Worm (Caenorhabditis elegans) whole organism, late embryonic: Measurements from ENCODE around the gene F13E9.12.

Source experiments
- ama-1 ChIP-seq: fragments of 150-350 bp; optimal IDR thresholded peaks from 2 replicates; lab custom pipeline; 2014
- elt-2 ChIP-seq: sonication (generic microtip); optimal IDR thresholded peaks from 2 replicates; lab custom pipeline; 2016; ENCODE audit warnings: missing genetic modification reagents, missing genetic modification characterization, missing compliant biosample characterization
- fkh-10 ChIP-seq: fragments of 150-350 bp; optimal IDR thresholded peaks from 2 replicates; lab custom pipeline; 2014; ENCODE audit warnings: missing biosample characterization, missing genetic modification reagents, missing genetic modification characterization
- fkh-6 ChIP-seq: sonication (generic microtip); optimal IDR thresholded peaks from 2 replicates; lab custom pipeline; 2016; ENCODE audit warnings: missing genetic modification characterization, missing compliant biosample characterization
- gmeb-2 ChIP-seq: sonication (generic microtip); optimal IDR thresholded peaks from 2 replicates; lab custom pipeline; 2016; ENCODE audit warnings: missing genetic modification characterization, inconsistent platforms, missing compliant biosample characterization
- hlh-30 ChIP-seq: sonication (generic microtip); optimal IDR thresholded peaks from 2 replicates; lab custom pipeline; 2017; ENCODE audit warnings: antibody characterized with exemption, missing genetic modification characterization, missing compliant biosample characterization; ENCODE audit not compliant: insufficient read depth
- pag-3 ChIP-seq: sonication (generic microtip); optimal IDR thresholded peaks from 2 replicates; lab custom pipeline; 2016; ENCODE audit warnings: missing compliant biosample characterization, missing genetic modification characterization, borderline replicate concordance
- pha-4 ChIP-seq: fragments of 150-350 bp; optimal IDR thresholded peaks from 2 replicates; lab custom pipeline; 2018; ENCODE audit warnings: missing biosample characterization, missing genetic modification reagents, missing genetic modification characterization
- pros-1 ChIP-seq: fragments of 150-350 bp; optimal IDR thresholded peaks from 2 replicates; lab custom pipeline; 2014; ENCODE audit warnings: missing biosample characterization, missing genetic modification reagents, missing genetic modification characterization
- sox-4 ChIP-seq: sonication (generic microtip); optimal IDR thresholded peaks from 2 replicates; lab custom pipeline; 2017; ENCODE audit warnings: mild to moderate bottlenecking, missing genetic modification characterization, inconsistent platforms, missing compliant biosample characterization
- tbx-2 ChIP-seq: sonication (generic microtip); optimal IDR thresholded peaks from 2 replicates; lab custom pipeline; 2016; ENCODE audit warnings: missing genetic modification characterization, missing compliant biosample characterization
- tbx-7 ChIP-seq: sonication (generic microtip); optimal IDR thresholded peaks from 2 replicates; lab custom pipeline; 2016; ENCODE audit warnings: missing genotype, missing genetic modification characterization, missing compliant biosample characterization

DNA sequence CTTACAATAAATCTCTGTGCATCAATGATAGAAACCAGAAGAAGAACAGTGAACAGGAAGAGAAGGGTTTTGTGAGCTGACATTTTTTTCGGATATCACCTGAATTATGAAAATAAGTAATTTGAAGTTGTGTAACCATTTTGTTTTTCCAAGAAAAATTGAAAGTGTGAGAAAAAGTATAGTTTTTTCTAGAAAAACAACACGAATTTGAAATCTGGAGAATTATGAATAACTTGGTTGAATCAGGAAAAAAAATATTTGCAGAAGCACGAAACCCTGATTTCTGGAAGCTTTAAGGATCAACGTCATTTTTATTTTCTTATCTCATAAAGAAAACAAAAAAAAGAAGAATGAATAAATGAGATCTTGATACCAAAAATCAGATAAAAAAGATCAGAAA, at the start of gene F13E9.12:
- TF ChIP-seq hlh-30 (tag; lab: Kevin White, UChicago) (no peak), gmeb-2 (no peak), pros-1 (tag; lab: Kevin White, UChicago) (no peak), pag-3 (tag; lab: Kevin White, UChicago) (no peak), tbx-2 (tag; lab: Kevin White, UChicago) (no peak), sox-4 (no peak), tbx-7 (tag; lab: Kevin White, UChicago) (no peak), fkh-6 (tag; lab: Kevin White, UChicago) (no peak), ama-1 (lab: Kevin White, UChicago) (no peak), elt-2 (tag; lab: Kevin White, UChicago) (no peak), pha-4 (tag; lab: Kevin White, UChicago) (no peak), fkh-10 (GFP tag; lab: Kevin White, UChicago) (no peak)
